Fruit fly (Drosophila melanogaster): ENCODE measurements around the gene CG9175.

CG9175 gene

DNA sequence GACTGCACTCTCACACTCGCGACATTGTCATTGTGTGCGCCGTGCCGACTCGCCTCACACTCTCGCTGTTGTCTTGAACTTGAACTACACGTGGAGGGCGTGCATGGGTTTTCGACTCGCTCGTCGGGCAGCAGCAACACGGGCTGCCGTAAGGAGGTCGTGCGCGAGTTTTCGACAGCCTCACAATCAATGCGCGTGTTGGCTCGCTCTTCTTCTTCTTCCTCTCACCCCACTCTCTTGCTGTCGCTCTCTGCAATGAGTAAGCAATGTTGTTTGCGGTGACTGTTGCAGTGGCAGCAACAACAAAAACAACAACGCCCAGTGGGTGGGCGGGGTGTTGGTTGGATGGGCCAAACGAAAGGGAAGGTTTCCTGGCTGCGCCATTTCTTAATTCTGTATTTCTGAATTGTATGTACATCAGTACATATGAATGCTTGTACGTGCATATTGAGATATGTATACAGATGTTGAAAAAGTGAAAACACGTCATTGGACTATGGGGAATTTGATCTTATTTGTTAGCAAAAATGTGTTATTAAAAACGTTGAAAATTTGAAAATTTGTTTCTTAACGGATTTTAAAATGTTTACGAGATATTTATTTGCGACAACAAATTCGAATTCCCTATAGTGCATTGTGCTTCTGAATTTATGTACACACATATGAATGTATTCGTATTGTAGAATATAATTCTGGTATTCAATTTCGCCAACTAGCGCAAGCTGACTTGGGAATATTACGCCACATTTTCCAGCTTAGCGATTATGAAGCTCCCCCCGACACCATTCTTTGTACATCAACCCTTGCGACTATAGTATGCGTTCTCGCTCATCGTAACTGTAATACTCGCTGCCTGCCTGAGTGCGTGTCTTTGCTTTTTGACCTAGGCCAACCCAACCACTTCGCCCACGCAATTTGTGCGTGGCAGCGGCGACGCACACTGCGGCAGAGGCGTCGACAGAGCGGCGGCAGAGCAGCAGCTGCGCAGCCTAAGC lies 10.1 kb downstream of the CG9175 start (continued):
- TF ChIP-seq CG3847 (GFP tag; IDR thresholded peaks at IDR 0.05) (0 out of 2 replicates have a peak, but pooled peaks have one; percentile 24), CG2202 (tag; optimal IDR thresholded peaks at IDR 0.05) (peak; percentile 13), tx (GFP tag; optimal IDR thresholded peaks at IDR 0.05) (no peak), HmgD (GFP tag; optimal IDR thresholded peaks at IDR 0.05) (peak; percentile 90), CG5180 (GFP tag; optimal IDR thresholded peaks at IDR 0.05) (peak; percentile 65), phol (tag; optimal IDR thresholded peaks at IDR 0.05) (no peak), CG18476 (GFP tag; optimal IDR thresholded peaks at IDR 0.05) (no peak), sim (GFP tag; IDR thresholded peaks at IDR 0.05) (peak; percentile 34; the same call in 1 of the 2 replicates), repo (GFP tag; optimal IDR thresholded peaks at IDR 0.05) (peak; percentile 40), Xrp1 (GFP tag; IDR thresholded peaks at IDR 0.05) (0 out of 2 replicates have a peak, but pooled peaks have one; percentile 5), sima (GFP tag; optimal IDR thresholded peaks at IDR 0.05) (no peak), tin (GFP tag; optimal IDR thresholded peaks at IDR 0.05) (no peak), vnd (GFP tag; IDR thresholded peaks at IDR 0.05; ENCODE audit: partially characterized antibody) (no peak), CG16813 (GFP tag; IDR thresholded peaks at IDR 0.05; ENCODE audit: partially characterized antibody) (peak; percentile 44; the same call in 1 of the 3 replicates), CG6791 (GFP tag; IDR thresholded peaks at IDR 0.05; ENCODE audit: partially characterized antibody) (peak; percentile 74), fru (optimal IDR thresholded peaks at IDR 0.05) (peak; percentile 66), chinmo (GFP tag; IDR thresholded peaks at IDR 0.05; ENCODE audit: partially characterized antibody) (peak; percentile 100), CG10462 (GFP tag; optimal IDR thresholded peaks at IDR 0.05) (no peak), CG34224 (GFP tag; IDR thresholded peaks at IDR 0.05; ENCODE audit: partially characterized antibody) (peak; percentile 64; the same call in 2 of the 3 replicates), Sox100B (GFP tag; optimal IDR thresholded peaks at IDR 0.05) (peak; percentile 48), CG7839 (tag; optimal IDR thresholded peaks at IDR 0.05) (peak; percentile 55), CG32532 (GFP tag; IDR thresholded peaks at IDR 0.05) (peak; percentile 41; the same call in 1 of the 2 replicates), Hr39 (optimal IDR thresholded peaks at IDR 0.05) (no peak), Usf (GFP tag; optimal IDR thresholded peaks at IDR 0.05) (peak; percentile 1), Med (GFP tag) (peak; percentile 97), pb (GFP tag; optimal IDR thresholded peaks at IDR 0.05) (peak; percentile 11), CG34422 (GFP tag; IDR thresholded peaks at IDR 0.05) (peak; percentile 80; the same call in 2 of the 3 replicates), CG12391 (tag; optimal IDR thresholded peaks at IDR 0.05) (peak; percentile 35), dpn (GFP tag; optimal IDR thresholded peaks at IDR 0.05) (peak in 1 of 2 experiments; percentile 12), CG31388 (GFP tag; optimal IDR thresholded peaks at IDR 0.05) (no peak), CG2875 (GFP tag; optimal IDR thresholded peaks at IDR 0.05) (peak; percentile 1), CG17912 (GFP tag; optimal IDR thresholded peaks at IDR 0.05) (peak; percentile 43), tll (GFP tag; optimal IDR thresholded peaks at IDR 0.05) (peak in 1 of 2 experiments; percentile 91), Scr (GFP tag; IDR thresholded peaks at IDR 0.05; ENCODE audit: partially characterized antibody) (peak; percentile 53), CG14441 (GFP tag; IDR thresholded peaks at IDR 0.05) (no peak), CG30403 (GFP tag; optimal IDR thresholded peaks at IDR 0.05) (peak; percentile 6), ems (GFP tag; optimal IDR thresholded peaks at IDR 0.05) (no peak), mld (GFP tag; IDR thresholded peaks at IDR 0.05; ENCODE audit: partially characterized antibody) (no peak), CG9609 (GFP tag; optimal IDR thresholded peaks at IDR 0.05) (no peak), dmrt99B (tag; optimal IDR thresholded peaks at IDR 0.05) (peak; percentile 10), Sry-δ (GFP tag; optimal IDR thresholded peaks at IDR 0.05) (no peak), shn (GFP tag; optimal IDR thresholded peaks at IDR 0.05) (no peak), lmd (GFP tag; IDR thresholded peaks at IDR 0.05) (peak; percentile 25; the same call in 1 of the 2 replicates), Atf3 (GFP tag; optimal IDR thresholded peaks at IDR 0.05) (peak; percentile 11), CG8478 (optimal IDR thresholded peaks at IDR 0.05) (peak; percentile 90), mam (GFP tag; optimal IDR thresholded peaks at IDR 0.05) (peak; percentile 40), CG13123 (GFP tag; optimal IDR thresholded peaks at IDR 0.05) (no peak), CG15479 (GFP tag; optimal IDR thresholded peaks at IDR 0.05) (peak; percentile 100)
